Fruit fly (Drosophila melanogaster): Measurements from ENCODE around the gene Cpsf100.

Cpsf100 gene

DNA sequence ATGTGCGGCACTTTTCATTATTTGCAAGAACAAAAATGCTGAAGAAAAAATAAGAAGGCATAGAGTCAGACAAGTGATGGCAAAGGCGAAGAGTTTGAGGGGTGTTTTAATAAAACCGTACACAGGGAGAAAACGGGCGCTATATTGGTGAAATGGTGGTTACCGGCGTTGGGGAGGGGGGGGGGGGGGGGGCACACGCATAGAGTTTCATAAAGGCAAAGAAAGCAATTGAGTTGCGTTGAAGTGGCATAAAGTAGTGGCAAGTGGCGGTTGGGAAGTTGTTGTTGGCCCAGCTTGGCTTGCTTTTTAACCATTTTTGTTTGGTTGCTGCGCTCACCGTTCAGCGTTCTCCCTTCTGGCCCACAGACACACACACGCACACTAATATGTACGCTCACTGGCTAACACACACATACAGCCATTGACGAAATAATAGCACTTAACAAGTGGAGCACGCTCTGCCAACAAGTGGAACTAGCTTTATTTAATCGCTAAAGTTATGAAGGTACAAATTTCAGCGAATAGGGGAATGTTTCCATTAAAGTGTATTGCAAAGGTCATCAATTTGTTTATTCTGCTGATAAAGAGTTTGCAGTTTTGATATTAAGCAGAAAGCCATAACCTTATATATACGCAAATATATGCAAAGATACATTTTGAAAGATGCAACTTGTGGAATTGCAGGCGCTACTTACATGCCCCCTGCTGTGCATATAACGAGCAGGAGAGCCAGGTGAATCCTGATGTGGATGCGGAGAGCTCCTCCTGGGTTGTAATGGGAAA, 46.6 kb upstream of the Cpsf100 start (continued):
- TF ChIP-seq Ets96B (tag; optimal IDR thresholded peaks at IDR 0.05) = peak; percentile 50
- no peak for TF ChIP-seq CG6854 (GFP tag; optimal IDR thresholded peaks at IDR 0.05)
- peak; percentile 36 for TF ChIP-seq acj6 (GFP tag; optimal IDR thresholded peaks at IDR 0.05)
- peak; percentile 35 for TF ChIP-seq CG3919 (GFP tag; optimal IDR thresholded peaks at IDR 0.05)
- peak; percentile 31 for TF ChIP-seq CG15336 (GFP tag; IDR thresholded peaks at IDR 0.05)
- TF ChIP-seq Sox102F (GFP tag; optimal IDR thresholded peaks at IDR 0.05) = no peak
- TF ChIP-seq cyc (GFP tag; optimal IDR thresholded peaks at IDR 0.05) = no peak
- TF ChIP-seq CG3032 (tag; optimal IDR thresholded peaks at IDR 0.05) = peak; percentile 32
- TF ChIP-seq CG8119 (GFP tag; IDR thresholded peaks at IDR 0.05) = no peak
- TF ChIP-seq CG16779 (tag; optimal IDR thresholded peaks at IDR 0.05) = peak; percentile 4
- no peak for TF ChIP-seq Hr39 (GFP tag; optimal IDR thresholded peaks at IDR 0.05)
- no peak for TF ChIP-seq CG34406 (GFP tag; optimal IDR thresholded peaks at IDR 0.05)
- peak; percentile 41 for TF ChIP-seq CG6808 (GFP tag; optimal IDR thresholded peaks at IDR 0.05)
- no peak for TF ChIP-seq vri (GFP tag; optimal IDR thresholded peaks at IDR 0.05)
- no peak for TF ChIP-seq CG6276 (GFP tag; optimal IDR thresholded peaks at IDR 0.05)
- TF ChIP-seq Sox14 (GFP tag; optimal IDR thresholded peaks at IDR 0.05) = peak; percentile 17
- no peak for TF ChIP-seq Hr38 (GFP tag; optimal IDR thresholded peaks at IDR 0.05)
- no peak for TF ChIP-seq Eip75B (GFP tag; optimal IDR thresholded peaks at IDR 0.05)
- no peak for TF ChIP-seq Ets21C (GFP tag; optimal IDR thresholded peaks at IDR 0.05)
- TF ChIP-seq CG11294 (GFP tag; IDR thresholded peaks at IDR 0.05) = no peak
- TF ChIP-seq esn (GFP tag; optimal IDR thresholded peaks at IDR 0.05) = no peak
- peak; percentile 17 for TF ChIP-seq lz (GFP tag; optimal IDR thresholded peaks at IDR 0.05)
- peak; percentile 4 for TF ChIP-seq OdsH (GFP tag; optimal IDR thresholded peaks at IDR 0.05)
- no peak for TF ChIP-seq Blimp-1 (GFP tag; optimal IDR thresholded peaks at IDR 0.05)
- TF ChIP-seq spab (GFP tag; optimal IDR thresholded peaks at IDR 0.05) = peak; percentile 38
- TF ChIP-seq Met (GFP tag; optimal IDR thresholded peaks at IDR 0.05) = no peak
- no peak for TF ChIP-seq CG11902 (GFP tag; optimal IDR thresholded peaks at IDR 0.05)
- peak; percentile 33 for TF ChIP-seq CG10631 (GFP tag; optimal IDR thresholded peaks at IDR 0.05)
- TF ChIP-seq CG10669 (GFP tag; optimal IDR thresholded peaks at IDR 0.05) = peak; percentile 49
- peak; percentile 31 for TF ChIP-seq pdm3 (GFP tag; optimal IDR thresholded peaks at IDR 0.05)
- TF ChIP-seq CG4318 (GFP tag; optimal IDR thresholded peaks at IDR 0.05) = peak; percentile 18
- TF ChIP-seq CG1621 (tag; optimal IDR thresholded peaks at IDR 0.05) = no peak

DNA sequence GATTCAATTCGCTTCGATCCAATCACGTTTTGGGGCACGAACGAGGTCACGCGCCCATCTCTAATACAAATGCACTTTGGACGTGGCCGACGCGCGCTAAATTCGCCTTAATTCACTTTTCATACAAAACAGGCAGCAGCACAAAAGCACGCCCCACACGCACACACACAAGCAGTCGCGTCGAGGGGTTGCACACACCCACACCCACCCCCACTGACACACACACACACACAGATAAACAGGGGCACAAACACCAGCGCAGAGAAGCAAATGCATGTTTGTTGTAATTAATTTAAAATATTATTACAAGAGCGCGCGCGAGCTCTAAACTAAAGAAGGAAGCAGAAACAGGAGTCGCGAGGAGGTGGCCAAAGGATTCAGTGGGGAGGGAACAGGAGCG, 45.0 kb upstream of the Cpsf100 start:
- no peak for TF ChIP-seq CG10669 (GFP tag; optimal IDR thresholded peaks at IDR 0.05)

DNA sequence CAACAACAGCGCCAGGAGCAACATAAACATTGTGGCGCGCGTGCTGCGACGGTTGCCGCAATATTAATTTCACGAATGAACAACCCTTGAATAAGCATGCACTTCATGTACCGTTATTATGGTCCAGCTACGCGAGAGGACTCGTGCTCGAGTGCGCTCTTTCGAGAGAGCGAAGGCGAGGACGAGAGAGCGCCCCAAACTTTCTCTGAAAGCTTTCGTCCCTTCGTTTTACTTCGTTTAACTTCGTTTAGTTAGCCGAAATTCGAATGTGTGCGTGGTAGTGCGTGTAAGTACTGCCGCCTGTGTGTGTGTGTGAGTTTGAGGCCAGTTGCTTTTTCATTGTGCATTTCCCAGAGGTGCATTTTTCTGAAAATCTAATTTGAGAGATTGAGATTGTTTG, 43.7 kb upstream of the Cpsf100 start:
- TF ChIP-seq CG8119 (GFP tag; IDR thresholded peaks at IDR 0.05) = no peak
- no peak for TF ChIP-seq CG9139 (GFP tag; optimal IDR thresholded peaks at IDR 0.05)
- no peak for TF ChIP-seq CG3032 (tag; optimal IDR thresholded peaks at IDR 0.05)
- no peak for TF ChIP-seq acj6 (GFP tag; optimal IDR thresholded peaks at IDR 0.05)
- TF ChIP-seq Sox15 (GFP tag; optimal IDR thresholded peaks at IDR 0.05) = no peak
- TF ChIP-seq CG31627 (GFP tag; optimal IDR thresholded peaks at IDR 0.05) = no peak
- no peak for TF ChIP-seq CG32006 (GFP tag; optimal IDR thresholded peaks at IDR 0.05)
- TF ChIP-seq vri (GFP tag; optimal IDR thresholded peaks at IDR 0.05) = no peak
- no peak for TF ChIP-seq CG10669 (GFP tag; optimal IDR thresholded peaks at IDR 0.05)
- TF ChIP-seq Met (GFP tag; optimal IDR thresholded peaks at IDR 0.05) = no peak
- TF ChIP-seq Eip75B (GFP tag; optimal IDR thresholded peaks at IDR 0.05) = no peak
- no peak for TF ChIP-seq CG6792 (GFP tag; optimal IDR thresholded peaks at IDR 0.05)
- TF ChIP-seq Ets96B (tag; optimal IDR thresholded peaks at IDR 0.05) = no peak
